Fruit fly (Drosophila melanogaster): ENCODE data around the gene CG10232.
A peak's percentile ranks its signal among the peaks of the same experiment; 100 is the strongest.

The CG10232 gene

dm6 chr3R:23726740-23727139 is 5.3 kb upstream of the CG10232 start (continued):
- TF ChIP-seq dmrt93B (GFP tag; optimal IDR thresholded peaks at IDR 0.05) (peak; percentile 8), Sp1 (GFP tag; optimal IDR thresholded peaks at IDR 0.05) (peak; percentile 57), Hr83 (GFP tag; optimal IDR thresholded peaks at IDR 0.05; ENCODE audit: poor library complexity, severe bottlenecking) (no peak), OdsH (GFP tag; optimal IDR thresholded peaks at IDR 0.05) (peak; percentile 83), rgr (GFP tag; optimal IDR thresholded peaks at IDR 0.05) (peak; percentile 82), h (GFP tag; optimal IDR thresholded peaks at IDR 0.05) (peak; percentile 83), woc (GFP tag; optimal IDR thresholded peaks at IDR 0.05) (peak; percentile 26), brk (GFP tag; optimal IDR thresholded peaks at IDR 0.05) (peak; percentile 55)

dm6 chr3R:23725711-23726349 is 4.4 kb upstream of the CG10232 start:
- TF ChIP-seq OdsH (GFP tag; optimal IDR thresholded peaks at IDR 0.05) = peak; percentile 43
- peak; percentile 44 for TF ChIP-seq CrebA (GFP tag; optimal IDR thresholded peaks at IDR 0.05; ENCODE audit: borderline replicate concordance)
- TF ChIP-seq sage (GFP tag; optimal IDR thresholded peaks at IDR 0.05) = no peak
- TF ChIP-seq Rel (GFP tag; optimal IDR thresholded peaks at IDR 0.05) = no peak
- TF ChIP-seq Rel (tag; optimal IDR thresholded peaks at IDR 0.05) = peak; percentile 85
- TF ChIP-seq dl (GFP tag; optimal IDR thresholded peaks at IDR 0.05; ENCODE audit: insufficient read depth in 1 of 2, partially characterized antibody in 2 of 2) = no peak
- TF ChIP-seq Sp1 (GFP tag; optimal IDR thresholded peaks at IDR 0.05) = peak; percentile 8
- TF ChIP-seq Hnf4 (GFP tag; optimal IDR thresholded peaks at IDR 0.05) = peak; percentile 0
- no peak for TF ChIP-seq usp (GFP tag; optimal IDR thresholded peaks at IDR 0.05)
- peak; percentile 62 for TF ChIP-seq h (GFP tag; optimal IDR thresholded peaks at IDR 0.05)
- peak; percentile 42 for TF ChIP-seq br (GFP tag; optimal IDR thresholded peaks at IDR 0.05)
- TF ChIP-seq Hr83 (GFP tag; optimal IDR thresholded peaks at IDR 0.05; ENCODE audit: poor library complexity, severe bottlenecking) = peak; percentile 21

dm6 chr3R:23724843-23725506 is 3.5 kb upstream of the CG10232 start:
- TF ChIP-seq Vsx2 (GFP tag; optimal IDR thresholded peaks at IDR 0.05; ENCODE audit: partially characterized antibody) (peak; percentile 31), brk (GFP tag; optimal IDR thresholded peaks at IDR 0.05) (peak; percentile 42), dmrt93B (GFP tag; optimal IDR thresholded peaks at IDR 0.05) (no peak), Rel (GFP tag; optimal IDR thresholded peaks at IDR 0.05) (no peak), Rel (tag; optimal IDR thresholded peaks at IDR 0.05) (peak; percentile 42), CrebA (GFP tag; optimal IDR thresholded peaks at IDR 0.05; ENCODE audit: borderline replicate concordance) (peak; percentile 80), usp (GFP tag; optimal IDR thresholded peaks at IDR 0.05) (no peak), N (GFP tag; optimal IDR thresholded peaks at IDR 0.05) (no peak), h (GFP tag; optimal IDR thresholded peaks at IDR 0.05) (peak; percentile 12), sage (GFP tag; optimal IDR thresholded peaks at IDR 0.05) (peak; percentile 7), br (GFP tag; optimal IDR thresholded peaks at IDR 0.05) (peak; percentile 55)

- TF ChIP-seq h (GFP tag; optimal IDR thresholded peaks at IDR 0.05) = peak; percentile 45
- TF ChIP-seq Hr78 (GFP tag; optimal IDR thresholded peaks at IDR 0.05) = no peak
- no peak for TF ChIP-seq OdsH (GFP tag; optimal IDR thresholded peaks at IDR 0.05)
- no peak for TF ChIP-seq CG9705 (GFP tag; optimal IDR thresholded peaks at IDR 0.05)
- TF ChIP-seq Jra (GFP tag; optimal IDR thresholded peaks at IDR 0.05) = peak; percentile 17
- TF ChIP-seq Hnf4 (GFP tag; optimal IDR thresholded peaks at IDR 0.05) = no peak
- TF ChIP-seq Myc (optimal IDR thresholded peaks at IDR 0.05) = no peak
- peak; percentile 24 for TF ChIP-seq fru (GFP tag; optimal IDR thresholded peaks at IDR 0.05)
- no peak for TF ChIP-seq dsf (GFP tag; optimal IDR thresholded peaks at IDR 0.05; ENCODE audit: borderline replicate concordance)
- no peak for TF ChIP-seq ey (GFP tag; optimal IDR thresholded peaks at IDR 0.05)
- no peak for TF ChIP-seq jim (GFP tag; optimal IDR thresholded peaks at IDR 0.05)
- TF ChIP-seq psq (GFP tag; optimal IDR thresholded peaks at IDR 0.05) = no peak
- TF ChIP-seq woc (GFP tag; optimal IDR thresholded peaks at IDR 0.05) = no peak
- no peak for TF ChIP-seq Dfd (GFP tag; optimal IDR thresholded peaks at IDR 0.05)
- no peak for TF ChIP-seq Mio (GFP tag; optimal IDR thresholded peaks at IDR 0.05)
- TF ChIP-seq HLH106 (tag; optimal IDR thresholded peaks at IDR 0.05) = peak; percentile 10
- TF ChIP-seq pan (optimal IDR thresholded peaks at IDR 0.05) = no peak
- TF ChIP-seq tai (GFP tag; optimal IDR thresholded peaks at IDR 0.05) = peak; percentile 51
- peak; percentile 22 to 38 for TF ChIP-seq dl (GFP tag; optimal IDR thresholded peaks at IDR 0.05; ENCODE audit: insufficient read depth in 1 of 2, partially characterized antibody in 2 of 2)
- no peak for TF ChIP-seq CG32264 (GFP tag; optimal IDR thresholded peaks at IDR 0.05)
- TF ChIP-seq lola (GFP tag; optimal IDR thresholded peaks at IDR 0.05) = no peak
- TF ChIP-seq sage (GFP tag; optimal IDR thresholded peaks at IDR 0.05) = peak; percentile 34
- no peak for TF ChIP-seq Vsx2 (GFP tag; optimal IDR thresholded peaks at IDR 0.05; ENCODE audit: partially characterized antibody)
- no peak for TF ChIP-seq CrebA (GFP tag; optimal IDR thresholded peaks at IDR 0.05; ENCODE audit: borderline replicate concordance)
- no peak for TF ChIP-seq brk (GFP tag; optimal IDR thresholded peaks at IDR 0.05)
- peak; percentile 15 for TF ChIP-seq rgr (GFP tag; optimal IDR thresholded peaks at IDR 0.05)
- TF ChIP-seq GATAd (GFP tag; optimal IDR thresholded peaks at IDR 0.05) = no peak
- TF ChIP-seq dmrt93B (GFP tag; optimal IDR thresholded peaks at IDR 0.05) = no peak
- TF ChIP-seq Sp1 (GFP tag; optimal IDR thresholded peaks at IDR 0.05) = peak; percentile 2
- TF ChIP-seq Abd-B (GFP tag; optimal IDR thresholded peaks at IDR 0.05) = no peak
- TF ChIP-seq Dif (GFP tag; optimal IDR thresholded peaks at IDR 0.05; ENCODE audit: partially characterized antibody) = peak; percentile 74
- TF ChIP-seq usp (GFP tag; optimal IDR thresholded peaks at IDR 0.05) = no peak
- TF ChIP-seq foxo (GFP tag; optimal IDR thresholded peaks at IDR 0.05) = peak in 1 of 2 experiments; percentile 51
These were observed 2.1 kb upstream of the CG10232 start for dm6 chr3R:23723381-23724034.

Data from whole organism, wandering third instar larva.